Worm (Caenorhabditis elegans) whole organism, late embryonic: Measurements from ENCODE around the gene hizr-1.

Source experiments
- K02D7.2 ChIP-seq: sonication (generic microtip); optimal IDR thresholded peaks from 2 replicates; lab custom pipeline; 2017; ENCODE audit warnings: mild to moderate bottlenecking, missing genetic modification characterization, missing compliant biosample characterization
- ceh-34 ChIP-seq: sonication (generic microtip); optimal IDR thresholded peaks from 2 replicates; lab custom pipeline; 2016; ENCODE audit warnings: mild to moderate bottlenecking, missing genetic modification characterization, missing compliant biosample characterization

- no peak for TF ChIP-seq ceh-34
- TF ChIP-seq K02D7.2 (tag; lab: Kevin White, UChicago) = no peak
Measured at ce11 chrX:11290528-11290927, 27.6 kb upstream of the hizr-1 start.
